Fruit fly (Drosophila melanogaster): Measurements from ENCODE around the gene chm.

chm gene

DNA sequence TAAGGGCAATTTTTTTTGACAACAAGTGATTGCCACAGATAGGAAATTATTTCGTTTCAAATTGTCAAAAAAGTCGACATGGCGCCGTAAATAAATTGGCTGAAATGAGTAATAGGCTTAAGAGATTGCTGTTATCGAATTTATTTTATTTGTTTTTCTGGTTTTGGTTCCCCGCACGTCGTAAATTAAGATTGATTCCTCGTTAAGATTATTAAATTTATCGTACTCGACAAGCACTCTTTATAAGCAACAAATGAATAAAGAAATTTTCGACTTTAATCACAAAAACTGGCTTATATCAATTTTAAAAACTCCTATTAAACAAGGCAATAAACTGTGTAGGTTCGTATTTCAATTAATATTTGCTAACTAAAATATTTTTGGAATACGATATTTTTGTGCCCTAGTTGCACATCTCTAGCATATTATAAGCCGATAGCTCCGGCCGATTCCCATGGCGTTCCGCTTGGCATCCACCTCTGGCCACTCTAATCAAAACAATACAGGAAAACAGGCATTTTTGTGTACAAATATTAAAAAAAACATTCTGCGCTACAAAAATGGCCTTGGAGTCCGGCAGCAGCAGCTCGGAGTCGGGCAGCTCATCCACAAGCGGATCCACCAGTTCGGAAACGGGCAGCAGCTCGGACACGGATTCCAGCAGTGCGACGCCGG is at the start of gene chm (continued):
- TF ChIP-seq CG32772 (GFP tag; IDR thresholded peaks at IDR 0.05) (no peak), CG32532 (GFP tag; IDR thresholded peaks at IDR 0.05) (peak; percentile 54), Ptx1 (GFP tag; IDR thresholded peaks at IDR 0.05) (peak; percentile 32), CG30403 (GFP tag; optimal IDR thresholded peaks at IDR 0.05) (peak; percentile 57), dpn (GFP tag; optimal IDR thresholded peaks at IDR 0.05) (peak; percentile 47 to 49), CG17361 (GFP tag; IDR thresholded peaks at IDR 0.05) (0 out of 3 replicates have a peak, but pooled peaks have one; percentile 34), fu2 (GFP tag; optimal IDR thresholded peaks at IDR 0.05) (peak; percentile 4), klu (GFP tag; IDR thresholded peaks at IDR 0.05) (no peak), mld (GFP tag; IDR thresholded peaks at IDR 0.05; ENCODE audit: partially characterized antibody) (peak; percentile 75), z (GFP tag; IDR thresholded peaks at IDR 0.05) (no peak), pum (GFP tag; optimal IDR thresholded peaks at IDR 0.05) (peak; percentile 3), Sox100B (GFP tag; optimal IDR thresholded peaks at IDR 0.05) (no peak), CG12219 (GFP tag; optimal IDR thresholded peaks at IDR 0.05) (no peak), dimm (GFP tag; IDR thresholded peaks at IDR 0.05) (no peak), CG7987 (GFP tag; optimal IDR thresholded peaks at IDR 0.05) (no peak), CG8290 (GFP tag; optimal IDR thresholded peaks at IDR 0.05) (peak; percentile 37), CG8290 (tag; optimal IDR thresholded peaks at IDR 0.05) (peak in 1 of 2 experiments; percentile 81), CG17328 (GFP tag; IDR thresholded peaks at IDR 0.05) (no peak), Poxn (GFP tag; IDR thresholded peaks at IDR 0.05) (no peak), sens-2 (GFP tag; IDR thresholded peaks at IDR 0.05) (no peak), Dip2 (GFP tag; IDR thresholded peaks at IDR 0.05) (no peak), abd-A (tag; optimal IDR thresholded peaks at IDR 0.05) (no peak), Lim3 (GFP tag; IDR thresholded peaks at IDR 0.05) (no peak), NC2α (GFP tag; optimal IDR thresholded peaks at IDR 0.05) (no peak), CG10543 (GFP tag; optimal IDR thresholded peaks at IDR 0.05) (peak; percentile 0), CG30020 (tag; optimal IDR thresholded peaks at IDR 0.05) (peak; percentile 55), croc (GFP tag; conservative IDR thresholded peaks at IDR 0.05) (no peak), danr (GFP tag; IDR thresholded peaks at IDR 0.05) (no peak), CG4404 (GFP tag; IDR thresholded peaks at IDR 0.05) (no peak), stc (GFP tag; IDR thresholded peaks at IDR 0.05) (no peak), CG10979 (tag; optimal IDR thresholded peaks at IDR 0.05) (no peak), slp2 (GFP tag; optimal IDR thresholded peaks at IDR 0.05) (no peak), CG31441 (GFP tag; IDR thresholded peaks at IDR 0.05) (0 out of 2 replicates have a peak, but pooled peaks have one; percentile 27), CG4424 (GFP tag; optimal IDR thresholded peaks at IDR 0.05) (peak; percentile 26), B-H2 (GFP tag; optimal IDR thresholded peaks at IDR 0.05) (peak; percentile 41), maf-S (GFP tag; optimal IDR thresholded peaks at IDR 0.05) (no peak), CG13424 (tag; optimal IDR thresholded peaks at IDR 0.05) (peak; percentile 25), CG8089 (GFP tag; optimal IDR thresholded peaks at IDR 0.05) (peak; percentile 1), sima (GFP tag; optimal IDR thresholded peaks at IDR 0.05) (no peak), CG8944 (GFP tag; optimal IDR thresholded peaks at IDR 0.05) (no peak), dmrt99B (tag; optimal IDR thresholded peaks at IDR 0.05) (no peak), bcd (GFP tag; optimal IDR thresholded peaks at IDR 0.05) (no peak), Dfd (GFP tag; optimal IDR thresholded peaks at IDR 0.05) (no peak), Myb (GFP tag; optimal IDR thresholded peaks at IDR 0.05) (peak; percentile 32), CG4854 (GFP tag; optimal IDR thresholded peaks at IDR 0.05) (no peak), CG10267 (tag; optimal IDR thresholded peaks at IDR 0.05) (peak; percentile 41), Usf (GFP tag; optimal IDR thresholded peaks at IDR 0.05) (no peak), org-1 (GFP tag; optimal IDR thresholded peaks at IDR 0.05) (no peak), sim (GFP tag; IDR thresholded peaks at IDR 0.05) (no peak), CG17802 (tag; optimal IDR thresholded peaks at IDR 0.05) (no peak), CG15269 (tag; optimal IDR thresholded peaks at IDR 0.05) (no peak), Deaf1 (tag; optimal IDR thresholded peaks at IDR 0.05) (no peak)

Data from whole organism, embryonic.